Fruit fly (Drosophila melanogaster) whole organism, pupa: ENCODE data around the gene CG9471.

Source experiments
- CG12605 ChIP-seq: fragments of 200-800 bp; sonication (Bioruptor generic); IDR thresholded peaks from 2 replicates; pipeline ENCODE4 v1.3.6; 2022; ENCODE audit warnings: missing biosample characterization, missing genetic modification characterization
- CG13204 ChIP-seq: fragments of 200-800 bp; sonication (Bioruptor generic); optimal IDR thresholded peaks from 2 replicates; lab custom pipeline; 2018; ENCODE audit warnings: missing biosample characterization, mild to moderate bottlenecking, missing genetic modification characterization, moderate library complexity
- CG14655 ChIP-seq: fragments of 200-800 bp; sonication (Bioruptor generic); optimal IDR thresholded peaks from 3 replicates; lab custom pipeline; 2017; ENCODE audit warnings: mild to moderate bottlenecking, missing biosample characterization, missing genetic modification reagents, missing genetic modification characterization
- CG17806 ChIP-seq: fragments of 200-800 bp; sonication (Bioruptor generic); optimal IDR thresholded peaks from 2 replicates; lab custom pipeline; 2018; ENCODE audit warnings: missing biosample characterization, mild to moderate bottlenecking, missing genetic modification characterization, moderate library complexity
- CG32121 ChIP-seq: fragments of 200-800 bp; sonication (Bioruptor generic); IDR thresholded peaks from 2 replicates; pipeline ENCODE4 v1.3.6; 2022; ENCODE audit warnings: missing biosample characterization, missing genetic modification characterization
- EcR ChIP-seq: fragments of 200-800 bp; sonication (Bioruptor generic); optimal IDR thresholded peaks from 3 replicates; lab custom pipeline; 2019; ENCODE audit warnings: missing biosample characterization, missing genetic modification characterization, mild to moderate bottlenecking, moderate library complexity, missing genetic modification reagents
- Pif1A ChIP-seq: fragments of 200-800 bp; sonication (Bioruptor generic); optimal IDR thresholded peaks from 3 replicates; lab custom pipeline; 2016; ENCODE audit warnings: missing biosample characterization, missing genetic modification characterization
- Pif1B ChIP-seq: fragments of 200-800 bp; sonication (Bioruptor generic); optimal IDR thresholded peaks from 3 replicates; lab custom pipeline; 2016; ENCODE audit warnings: missing biosample characterization, missing genetic modification characterization
- fd96Ca ChIP-seq: fragments of 200-800 bp; sonication (Bioruptor generic); IDR thresholded peaks from 3 replicates; pipeline ENCODE4 v1.3.6; 2022; ENCODE audit warnings: missing biosample characterization, missing genetic modification characterization

DNA sequence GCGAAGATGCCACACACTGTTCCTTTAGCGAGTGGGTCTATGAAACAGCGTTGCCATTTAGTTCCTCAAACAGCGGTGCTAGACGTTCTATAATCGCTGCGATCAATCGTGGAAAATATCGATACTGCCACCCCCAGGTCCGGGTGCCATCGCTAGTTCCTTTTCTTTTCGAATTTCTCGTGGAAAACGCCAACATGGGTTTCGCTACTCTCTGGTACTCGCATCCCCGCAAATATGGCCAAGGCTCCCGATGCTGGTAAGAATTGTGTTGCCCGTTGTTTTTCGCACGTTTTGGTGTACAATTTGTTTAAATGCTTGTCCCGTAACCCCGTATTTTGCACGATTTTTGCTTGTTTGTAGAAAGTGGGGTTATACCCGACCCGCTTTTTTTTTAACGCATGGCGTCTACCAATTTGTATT, 6.6 kb upstream of the CG9471 start, which contains the start of gene RpS29:
- TF ChIP-seq EcR: peak; percentile 22
- TF ChIP-seq CG32121 (GFP tag; lab: Robert Waterston, UW): peak; percentile 26; the same call in 1 of the 2 replicates
- TF ChIP-seq CG13204 (GFP tag; lab: Kevin White, UChicago): no peak
- TF ChIP-seq CG17806 (tag; lab: Kevin White, UChicago): no peak
- no peak for TF ChIP-seq Pif1B (GFP tag; lab: Kevin White, UChicago)
- peak; percentile 54; the same call in 1 of the 3 replicates for TF ChIP-seq fd96Ca (GFP tag; lab: Robert Waterston, UW)
- TF ChIP-seq Pif1A (GFP tag; lab: Kevin White, UChicago): no peak
- TF ChIP-seq CG12605 (GFP tag; lab: Robert Waterston, UW): peak; percentile 26; the same call in 1 of the 2 replicates
- TF ChIP-seq CG14655 (GFP tag; lab: Kevin White, UChicago): no peak
